Worm (Caenorhabditis elegans) whole organism, young adult: ENCODE data around the gene gpa-4.

Experiments
- B0019.2 ChIP-seq: fragments of 200-800 bp; sonication (Bioruptor generic); conservative IDR thresholded peaks from 2 replicates; pipeline ENCODE4 v1.3.6; 2022; ENCODE audit warnings: missing genetic modification reagents, missing genetic modification characterization, missing compliant biosample characterization
- B0336.3 ChIP-seq: fragments of 200-800 bp; sonication (Bioruptor generic); IDR thresholded peaks from 2 replicates; pipeline ENCODE4 v1.3.6; 2022; ENCODE audit warnings: missing genetic modification characterization, missing compliant biosample characterization
- F33H1.4 ChIP-seq: fragments of 200-800 bp; sonication (Bioruptor generic); IDR thresholded peaks from 2 replicates; pipeline ENCODE4 v1.3.6; 2022; ENCODE audit warnings: missing genetic modification reagents, missing genetic modification characterization, missing compliant biosample characterization
- F57A8.1 ChIP-seq: fragments of 200-800 bp; sonication (Bioruptor generic); optimal IDR thresholded peaks from 2 replicates; lab custom pipeline; 2018; ENCODE audit warnings: mild to moderate bottlenecking, missing genetic modification characterization, moderate library complexity, missing compliant biosample characterization
- K11D2.4 ChIP-seq: fragments of 200-800 bp; sonication (Bioruptor generic); IDR thresholded peaks from 2 replicates; pipeline ENCODE4 v1.3.6; 2022; ENCODE audit warnings: missing genetic modification reagents, missing genetic modification characterization, missing compliant biosample characterization
- T26A5.8 ChIP-seq: sonication (generic microtip); optimal IDR thresholded peaks from 2 replicates; lab custom pipeline; 2016; ENCODE audit warnings: missing genetic modification characterization, missing compliant biosample characterization
- Y53G8AR.9 ChIP-seq: fragments of 200-800 bp; sonication (Bioruptor generic); conservative IDR thresholded peaks from 2 replicates; pipeline ENCODE4 v1.3.6; 2022; ENCODE audit warnings: missing genetic modification reagents, missing genetic modification characterization, missing compliant biosample characterization
- Y95B8A.8 ChIP-seq: fragments of 200-800 bp; sonication (Bioruptor generic); IDR thresholded peaks from 2 replicates; pipeline ENCODE4 v1.3.6; 2022; ENCODE audit warnings: missing genetic modification reagents, missing genetic modification characterization, missing compliant biosample characterization
- ama-1 ChIP-seq, 3 experiments: fragments of 150-350 bp in 1 of 3; sonication (generic microtip) in 2 of 3; optimal IDR thresholded peaks; 2 replicates each; lab custom pipeline; 2014 to 2018; ENCODE audit warnings: missing biosample characterization in 2 of 3, missing genetic modification characterization in 2 of 3, missing genetic modification reagents in 2 of 3
- atf-7 ChIP-seq: sonication (generic microtip); optimal IDR thresholded peaks from 2 replicates; lab custom pipeline; 2017; ENCODE audit warnings: mild to moderate bottlenecking, missing genetic modification characterization, missing compliant biosample characterization
- athp-1 ChIP-seq: sonication (generic microtip); optimal IDR thresholded peaks from 2 replicates; lab custom pipeline; 2017; ENCODE audit warnings: mild to moderate bottlenecking, missing genetic modification characterization, missing compliant biosample characterization
- cebp-1 ChIP-seq, 2 experiments: fragments of 200-800 bp in 1 of 2; sonication (Bioruptor generic) in 1 of 2; sonication (generic microtip) in 1 of 2; IDR thresholded peaks in 1 of 2; optimal IDR thresholded peaks in 1 of 2; 2 replicates each; pipeline versions ENCODE4 v1.3.6 to Lab custom; 2017 to 2022; ENCODE audit warnings: missing compliant biosample characterization in 2 of 2, missing genetic modification characterization in 2 of 2, mild to moderate bottlenecking in 1 of 2, missing genetic modification reagents in 1 of 2, moderate library complexity in 1 of 2
- ceh-100 ChIP-seq: fragments of 200-800 bp; sonication (Bioruptor generic); IDR thresholded peaks from 2 replicates; pipeline ENCODE4 v1.3.6; 2022; ENCODE audit warnings: missing genetic modification reagents, missing genetic modification characterization, missing compliant biosample characterization
- ceh-58 ChIP-seq: fragments of 200-800 bp; sonication (Bioruptor generic); IDR thresholded peaks from 2 replicates; pipeline ENCODE4 v1.3.6; 2022; ENCODE audit warnings: missing genetic modification characterization, missing compliant biosample characterization
- egl-44 ChIP-seq: fragments of 200-800 bp; sonication (Bioruptor generic); IDR thresholded peaks from 2 replicates; pipeline ENCODE4 v1.3.6; 2022; ENCODE audit warnings: missing genetic modification reagents, missing genetic modification characterization, missing compliant biosample characterization
- egrh-3 ChIP-seq: fragments of 200-800 bp; sonication (Bioruptor generic); IDR thresholded peaks from 2 replicates; pipeline ENCODE4 v1.3.6; 2022; ENCODE audit warnings: missing genetic modification reagents, missing genetic modification characterization, missing compliant biosample characterization
- ekl-4 ChIP-seq: fragments of 200-800 bp; sonication (Bioruptor generic); IDR thresholded peaks from 2 replicates; pipeline ENCODE4 v1.3.6; 2022; ENCODE audit warnings: missing genetic modification reagents, missing genetic modification characterization, missing compliant biosample characterization
- hrde-1 ChIP-seq: sonication (generic microtip); optimal IDR thresholded peaks from 2 replicates; lab custom pipeline; 2016; ENCODE audit warnings: missing genetic modification characterization, mild to moderate bottlenecking, missing compliant biosample characterization, moderate library complexity, missing genotype, missing genetic modification reagents, borderline replicate concordance
- hsf-1 ChIP-seq: fragments of 200-800 bp; sonication (Bioruptor generic); IDR thresholded peaks from 2 replicates; pipeline ENCODE4 v1.3.6; 2022; ENCODE audit warnings: missing genetic modification reagents, missing genetic modification characterization, missing compliant biosample characterization
- lin-35 ChIP-seq, 3 experiments: fragments of 150-350 bp in 2 of 3; sonication (generic microtip) in 1 of 3; optimal IDR thresholded peaks; 2 replicates each; lab custom pipeline; 2014 to 2018; ENCODE audit warnings: missing biosample characterization in 3 of 3, missing genetic modification characterization in 3 of 3, missing genetic modification reagents in 3 of 3
- lin-54 ChIP-seq: fragments of 200-800 bp; sonication (Bioruptor generic); optimal IDR thresholded peaks from 2 replicates; lab custom pipeline; 2018; ENCODE audit warnings: mild to moderate bottlenecking, missing genetic modification characterization, missing compliant biosample characterization
- madf-6 ChIP-seq: fragments of 200-800 bp; sonication (Bioruptor generic); IDR thresholded peaks from 2 replicates; pipeline ENCODE4 v1.3.6; 2022; ENCODE audit warnings: missing genetic modification reagents, missing genetic modification characterization, missing compliant biosample characterization
- madf-8 ChIP-seq: fragments of 200-800 bp; sonication (Bioruptor generic); conservative IDR thresholded peaks from 2 replicates; pipeline ENCODE4 v1.3.6; 2022; ENCODE audit warnings: missing genetic modification reagents, missing genetic modification characterization, missing compliant biosample characterization
- mcd-1 ChIP-seq: fragments of 200-800 bp; sonication (Bioruptor generic); IDR thresholded peaks from 2 replicates; pipeline ENCODE4 v1.3.6; 2022; ENCODE audit warnings: missing genetic modification reagents, missing genetic modification characterization, missing compliant biosample characterization
- mes-4 ChIP-seq: sonication (generic microtip); optimal IDR thresholded peaks from 2 replicates; lab custom pipeline; 2016; ENCODE audit warnings: missing genotype, missing genetic modification characterization, missing compliant biosample characterization
- mxl-1 ChIP-seq: sonication (generic microtip); optimal IDR thresholded peaks from 2 replicates; lab custom pipeline; 2016; ENCODE audit warnings: missing genetic modification characterization, missing compliant biosample characterization
- nfya-2 ChIP-seq: fragments of 200-800 bp; sonication (Bioruptor generic); IDR thresholded peaks from 2 replicates; pipeline ENCODE4 v1.3.6; 2022; ENCODE audit warnings: missing genetic modification reagents, missing genetic modification characterization, missing compliant biosample characterization
- nhr-120 ChIP-seq: fragments of 200-800 bp; sonication (Bioruptor generic); IDR thresholded peaks from 2 replicates; pipeline ENCODE4 v1.3.6; 2022; ENCODE audit warnings: missing genetic modification characterization, missing compliant biosample characterization
- rcor-1 ChIP-seq: fragments of 200-800 bp; sonication (Bioruptor generic); IDR thresholded peaks from 2 replicates; pipeline ENCODE4 v1.3.6; 2022; ENCODE audit warnings: missing genetic modification reagents, missing genetic modification characterization, missing compliant biosample characterization
- sea-2 ChIP-seq: fragments of 200-800 bp; sonication (Bioruptor generic); IDR thresholded peaks from 2 replicates; pipeline ENCODE4 v1.3.6; 2022; ENCODE audit warnings: missing genetic modification characterization, missing compliant biosample characterization
- snpc-1.1 ChIP-seq: sonication (generic microtip); optimal IDR thresholded peaks from 2 replicates; lab custom pipeline; 2017; ENCODE audit warnings: missing genetic modification characterization, mild to moderate bottlenecking, missing compliant biosample characterization, antibody characterized with exemption, moderate library complexity, missing genotype, missing genetic modification reagents; ENCODE audit not compliant: insufficient read depth
- snpc-1.3 ChIP-seq: sonication (generic microtip); optimal IDR thresholded peaks from 2 replicates; lab custom pipeline; 2017; ENCODE audit warnings: missing genetic modification characterization, mild to moderate bottlenecking, missing compliant biosample characterization, antibody characterized with exemption, moderate library complexity, missing genotype, missing genetic modification reagents; ENCODE audit not compliant: insufficient read depth
- snpc-3.4 ChIP-seq: sonication (generic microtip); optimal IDR thresholded peaks from 2 replicates; lab custom pipeline; 2017; ENCODE audit warnings: missing genetic modification characterization, mild to moderate bottlenecking, missing compliant biosample characterization, antibody characterized with exemption, moderate library complexity, missing genotype, missing genetic modification reagents
- snpc-4 ChIP-seq, 5 experiments: fragments of 150-350 bp in 1 of 5; sonication (generic microtip) in 4 of 5; optimal IDR thresholded peaks; 2 replicates each; lab custom pipeline; 2014 to 2018; ENCODE audit warnings: missing genetic modification characterization in 5 of 5, missing biosample characterization in 3 of 5, antibody characterized with exemption in 2 of 5, mild to moderate bottlenecking in 2 of 5, missing compliant biosample characterization in 2 of 5, missing genotype in 2 of 5, moderate library complexity in 2 of 5, missing genetic modification reagents in 1 of 5
- tlf-1 ChIP-seq: fragments of 200-800 bp; sonication (Bioruptor generic); optimal IDR thresholded peaks from 2 replicates; lab custom pipeline; 2018; ENCODE audit warnings: mild to moderate bottlenecking, missing genetic modification characterization, missing compliant biosample characterization
- unc-62 ChIP-seq: fragments of 150-350 bp; optimal IDR thresholded peaks from 2 replicates; lab custom pipeline; 2014; ENCODE audit warnings: missing biosample characterization, missing genetic modification reagents, missing genetic modification characterization
- zfh-2 ChIP-seq: fragments of 200-800 bp; sonication (Bioruptor generic); conservative IDR thresholded peaks from 2 replicates; pipeline ENCODE4 v1.3.6; 2022; ENCODE audit warnings: missing genetic modification reagents, missing genetic modification characterization, missing compliant biosample characterization
- zim-3 ChIP-seq: sonication (generic microtip); optimal IDR thresholded peaks from 2 replicates; lab custom pipeline; 2017; ENCODE audit warnings: mild to moderate bottlenecking, missing genetic modification characterization, moderate library complexity, missing compliant biosample characterization
- ztf-25 ChIP-seq: fragments of 200-800 bp; sonication (Bioruptor generic); IDR thresholded peaks from 2 replicates; pipeline ENCODE4 v1.3.6; 2022; ENCODE audit warnings: missing genetic modification reagents, missing genetic modification characterization, missing compliant biosample characterization

Gene gpa-4

ce11 chrIV:386576-386975, 14.9 kb upstream of the gpa-4 start, which contains the start of gene T07A9.14 (continued):
- TF ChIP-seq hsf-1 (GFP tag; lab: Robert Waterston, UW) (peak; percentile 67; the same call in 1 of the 2 replicates), F57A8.1 (GFP tag; lab: Kevin White, UChicago) (no peak), madf-6 (peak; percentile 73), F33H1.4 (GFP tag; lab: Robert Waterston, UW) (peak; percentile 25), B0336.3 (GFP tag; lab: Robert Waterston, UW) (peak; percentile 64; the same call in 1 of the 2 replicates), sea-2 (GFP tag; lab: Robert Waterston, UW) (no peak), B0019.2 (GFP tag; lab: Robert Waterston, UW) (no peak), T26A5.8 (no peak), hrde-1 (tag; lab: Kevin White, UChicago) (peak; percentile 69), mcd-1 (peak; percentile 37; the same call in 1 of the 2 replicates), ceh-58 (GFP tag; lab: Robert Waterston, UW) (no peak), mes-4 (tag; lab: Kevin White, UChicago) (peak; percentile 11), mxl-1 (tag; lab: Kevin White, UChicago) (peak; percentile 20), snpc-4 (GFP tag; optimal IDR thresholded peaks at IDR 0.05; lab: Kevin White, UChicago) (no peak), snpc-4 (tag; optimal IDR thresholded peaks at IDR 0.05; lab: Kevin White, UChicago) (peak in 2 of 4 experiments; percentile 2 to 29), atf-7 (tag; lab: Kevin White, UChicago) (peak; percentile 50), cebp-1 (GFP tag; IDR thresholded peaks at IDR 0.05; lab: Robert Waterston, UW) (no peak), cebp-1 (tag; optimal IDR thresholded peaks at IDR 0.05; lab: Kevin White, UChicago) (peak; percentile 5), rcor-1 (GFP tag; lab: Robert Waterston, UW) (peak; percentile 43; the same call in 1 of the 2 replicates), nfya-2 (GFP tag; lab: Robert Waterston, UW) (0 out of 2 replicates have a peak, but pooled peaks have one; percentile 8), lin-35 (GFP tag; optimal IDR thresholded peaks at IDR 0.05; lab: Kevin White, UChicago) (peak in 1 of 3 experiments; percentile 53), ztf-25 (GFP tag; lab: Robert Waterston, UW) (no peak), lin-54 (GFP tag; lab: Kevin White, UChicago) (peak; percentile 64), snpc-1.1 (tag; lab: Kevin White, UChicago) (peak; percentile 14), ekl-4 (GFP tag; lab: Robert Waterston, UW) (peak; percentile 68), tlf-1 (GFP tag; lab: Kevin White, UChicago) (peak; percentile 27)

- TF ChIP-seq nhr-120 (GFP tag; lab: Robert Waterston, UW) = 0 out of 2 replicates have a peak, but pooled peaks have one; percentile 45
- no peak for TF ChIP-seq unc-62 (GFP tag; lab: Kevin White, UChicago)
- no peak for TF ChIP-seq mcd-1
- TF ChIP-seq snpc-1.3 (tag; lab: Kevin White, UChicago) = peak; percentile 42
- 0 out of 2 replicates have a peak, but pooled peaks have one; percentile 12 for TF ChIP-seq Y53G8AR.9 (GFP tag; lab: Robert Waterston, UW)
- 0 out of 2 replicates have a peak, but pooled peaks have one; percentile 15 for TF ChIP-seq madf-8 (GFP tag; lab: Robert Waterston, UW)
- TF ChIP-seq egrh-3 (GFP tag; lab: Robert Waterston, UW) = peak; percentile 61; the same call in 1 of the 2 replicates
- TF ChIP-seq zfh-2 = peak; percentile 76
- no peak for TF ChIP-seq F57A8.1 (GFP tag; lab: Kevin White, UChicago)
- no peak for TF ChIP-seq zim-3 (tag; lab: Kevin White, UChicago)
- TF ChIP-seq K11D2.4 (GFP tag; lab: Robert Waterston, UW) = no peak
- 0 out of 2 replicates have a peak, but pooled peaks have one; percentile 30 for TF ChIP-seq rcor-1 (GFP tag; lab: Robert Waterston, UW)
- TF ChIP-seq snpc-3.4 (tag; lab: Kevin White, UChicago) = peak; percentile 42
- no peak for TF ChIP-seq athp-1 (tag; lab: Kevin White, UChicago)
- TF ChIP-seq hsf-1 (GFP tag; lab: Robert Waterston, UW) = 0 out of 2 replicates have a peak, but pooled peaks have one; percentile 44
- 0 out of 2 replicates have a peak, but pooled peaks have one; percentile 14 for TF ChIP-seq ceh-100 (GFP tag; lab: Robert Waterston, UW)
- TF ChIP-seq madf-6 = peak; percentile 25; the same call in 1 of the 2 replicates
- peak; percentile 32; the same call in 1 of the 2 replicates for TF ChIP-seq ekl-4 (GFP tag; lab: Robert Waterston, UW)
- TF ChIP-seq Y95B8A.8 = no peak
- no peak for TF ChIP-seq egl-44 (GFP tag; lab: Robert Waterston, UW)
- no peak for TF ChIP-seq snpc-4 (GFP tag; optimal IDR thresholded peaks at IDR 0.05; lab: Kevin White, UChicago)
- peak in 1 of 4 experiments; percentile 10 for TF ChIP-seq snpc-4 (tag; optimal IDR thresholded peaks at IDR 0.05; lab: Kevin White, UChicago)
- no peak for TF ChIP-seq atf-7 (tag; lab: Kevin White, UChicago)
- TF ChIP-seq hrde-1 (tag; lab: Kevin White, UChicago) = peak; percentile 5
- no peak for TF ChIP-seq ama-1 (optimal IDR thresholded peaks at IDR 0.05; lab: Kevin White, UChicago)
- peak in 1 of 2 experiments; percentile 80 for TF ChIP-seq ama-1 (GFP tag; optimal IDR thresholded peaks at IDR 0.05; lab: Kevin White, UChicago)
Observed at ce11 chrIV:387283-388048, 14.0 kb upstream of the gpa-4 start.
